Fruit fly (Drosophila melanogaster) whole organism, embryonic: ENCODE measurements around the gene SPH93.

Experiments
- ATbp ChIP-seq: fragments of 200-800 bp; sonication (Bioruptor generic); optimal IDR thresholded peaks from 2 replicates; lab custom pipeline; 2017; ENCODE audit warnings: missing biosample characterization, mild to moderate bottlenecking, missing genetic modification characterization, missing genetic modification reagents
- Bteb2 ChIP-seq: fragments of 200-800 bp; sonication (Bioruptor generic); optimal IDR thresholded peaks from 2 replicates; lab custom pipeline; 2016; ENCODE audit warnings: missing biosample characterization, missing genetic modification characterization
- CG1024 ChIP-seq: fragments of 200-800 bp; sonication (Bioruptor generic); IDR thresholded peaks from 2 replicates; pipeline ENCODE4 v1.3.6; 2022; ENCODE audit warnings: missing biosample characterization, missing genetic modification characterization
- CG11093 ChIP-seq: fragments of 200-800 bp; sonication (Bioruptor generic); IDR thresholded peaks from 3 replicates; pipeline ENCODE4 v1.3.6; 2022; ENCODE audit warnings: missing biosample characterization, missing genetic modification characterization
- CG12219 ChIP-seq: fragments of 200-800 bp; sonication (Bioruptor generic); optimal IDR thresholded peaks from 3 replicates; lab custom pipeline; 2018; ENCODE audit warnings: missing biosample characterization, mild to moderate bottlenecking, missing genetic modification characterization
- CG12391 ChIP-seq: fragments of 200-800 bp; sonication (Bioruptor generic); optimal IDR thresholded peaks from 3 replicates; lab custom pipeline; 2018; ENCODE audit warnings: missing biosample characterization, mild to moderate bottlenecking, missing genetic modification characterization, moderate library complexity
- CG12659 ChIP-seq: fragments of 200-800 bp; sonication (Bioruptor generic); optimal IDR thresholded peaks from 3 replicates; lab custom pipeline; 2017; ENCODE audit warnings: mild to moderate bottlenecking, missing biosample characterization, missing genetic modification reagents, missing genetic modification characterization
- CG13424 ChIP-seq: fragments of 200-800 bp; sonication (Bioruptor generic); optimal IDR thresholded peaks from 2 replicates; lab custom pipeline; 2019; ENCODE audit warnings: missing biosample characterization, mild to moderate bottlenecking, missing genetic modification characterization, moderate library complexity
- CG14710 ChIP-seq: fragments of 200-800 bp; sonication (Bioruptor generic); optimal IDR thresholded peaks from 3 replicates; lab custom pipeline; 2019; ENCODE audit warnings: missing biosample characterization, mild to moderate bottlenecking, missing genetic modification characterization, moderate library complexity
- CG14965 ChIP-seq: fragments of 200-800 bp; sonication (Bioruptor generic); optimal IDR thresholded peaks from 2 replicates; lab custom pipeline; 2016; ENCODE audit warnings: missing biosample characterization, missing genetic modification characterization, borderline replicate concordance
- CG1647 ChIP-seq: fragments of 200-800 bp; sonication (Bioruptor generic); optimal IDR thresholded peaks from 3 replicates; lab custom pipeline; 2016; ENCODE audit warnings: missing biosample characterization, missing genetic modification characterization
- CG16779 ChIP-seq: fragments of 200-800 bp; sonication (Bioruptor generic); IDR thresholded peaks from 2 replicates; pipeline ENCODE4 v1.3.6; 2022; ENCODE audit warnings: missing biosample characterization, missing genetic modification characterization
- CG17359 ChIP-seq: fragments of 200-800 bp; sonication (Bioruptor generic); optimal IDR thresholded peaks from 3 replicates; lab custom pipeline; 2018; ENCODE audit warnings: missing biosample characterization, mild to moderate bottlenecking, missing genetic modification characterization, moderate library complexity
- CG17361 ChIP-seq: fragments of 200-800 bp; sonication (Bioruptor generic); IDR thresholded peaks from 3 replicates; pipeline ENCODE4 v1.3.6; 2022; ENCODE audit warnings: missing biosample characterization, missing genetic modification characterization
- CG17568 ChIP-seq: fragments of 200-800 bp; sonication (Bioruptor generic); optimal IDR thresholded peaks from 2 replicates; lab custom pipeline; 2018; ENCODE audit warnings: missing biosample characterization, mild to moderate bottlenecking, missing genetic modification characterization, moderate library complexity
- CG4617 ChIP-seq: fragments of 200-800 bp; sonication (Bioruptor generic); optimal IDR thresholded peaks from 3 replicates; lab custom pipeline; 2016; ENCODE audit warnings: missing biosample characterization, missing genetic modification characterization, borderline replicate concordance
- CG5245 ChIP-seq: fragments of 200-800 bp; sonication (Bioruptor generic); optimal IDR thresholded peaks from 3 replicates; lab custom pipeline; 2016; ENCODE audit warnings: missing biosample characterization, missing genetic modification characterization
- CG7839 ChIP-seq: fragments of 200-800 bp; sonication (Bioruptor generic); optimal IDR thresholded peaks from 3 replicates; lab custom pipeline; 2018; ENCODE audit warnings: missing biosample characterization, mild to moderate bottlenecking, missing genetic modification characterization, moderate library complexity
- CG9609 ChIP-seq: fragments of 200-800 bp; sonication (Bioruptor generic); optimal IDR thresholded peaks from 3 replicates; lab custom pipeline; 2016; ENCODE audit warnings: missing biosample characterization, missing genetic modification characterization
- CG9727 ChIP-seq: fragments of 200-800 bp; sonication (Bioruptor generic); optimal IDR thresholded peaks from 3 replicates; lab custom pipeline; 2017; ENCODE audit warnings: missing biosample characterization, mild to moderate bottlenecking, missing genetic modification characterization
- CrebB ChIP-seq: fragments of 200-800 bp; sonication (Bioruptor generic); optimal IDR thresholded peaks from 3 replicates; lab custom pipeline; 2018; ENCODE audit warnings: missing biosample characterization, mild to moderate bottlenecking, missing genetic modification characterization
- HLH3B ChIP-seq: fragments of 200-800 bp; sonication (Bioruptor generic); IDR thresholded peaks from 2 replicates; pipeline ENCODE4 v1.3.6; 2022; ENCODE audit warnings: missing biosample characterization, missing genetic modification characterization
- HLH4C ChIP-seq: fragments of 200-800 bp; sonication (Bioruptor generic); IDR thresholded peaks from 3 replicates; pipeline ENCODE4 v1.3.6; 2022; ENCODE audit warnings: missing biosample characterization, missing genetic modification characterization; ENCODE audit not compliant: partially characterized antibody
- HLH54F ChIP-seq: fragments of 200-800 bp; sonication (Bioruptor generic); optimal IDR thresholded peaks from 3 replicates; lab custom pipeline; 2016; ENCODE audit warnings: missing biosample characterization, missing genetic modification characterization
- HmgZ ChIP-seq: fragments of 200-800 bp; sonication (Bioruptor generic); optimal IDR thresholded peaks from 2 replicates; lab custom pipeline; 2018; ENCODE audit warnings: missing biosample characterization, mild to moderate bottlenecking, missing genetic modification characterization
- Med ChIP-seq: fragments of 200-800 bp; sonication (Bioruptor generic); peaks from one replicate; lab custom pipeline; 2016; ENCODE audit warnings: missing biosample characterization, missing genetic modification characterization, mild to moderate bottlenecking, inconsistent platforms, moderate library complexity
- NFAT ChIP-seq: fragments of 200-800 bp; sonication (Bioruptor generic); IDR thresholded peaks from 2 replicates; pipeline ENCODE4 v1.3.6; 2022; ENCODE audit warnings: missing biosample characterization, missing genetic modification characterization
- NK7.1 ChIP-seq: fragments of 200-800 bp; sonication (Bioruptor generic); optimal IDR thresholded peaks from 3 replicates; lab custom pipeline; 2016; ENCODE audit warnings: missing biosample characterization, missing genetic modification characterization
- Nf-YB ChIP-seq: fragments of 200-800 bp; sonication (Bioruptor generic); optimal IDR thresholded peaks from 3 replicates; lab custom pipeline; 2019; ENCODE audit warnings: missing biosample characterization, mild to moderate bottlenecking, missing genetic modification characterization, moderate library complexity
- Ptx1 ChIP-seq: fragments of 200-800 bp; sonication (Bioruptor generic); IDR thresholded peaks from 2 replicates; pipeline ENCODE4 v1.3.6; 2022; ENCODE audit warnings: missing biosample characterization, missing genetic modification characterization
- Rfx ChIP-seq: fragments of 200-800 bp; sonication (Bioruptor generic); IDR thresholded peaks from 2 replicates; pipeline ENCODE4 v1.3.6; 2022; ENCODE audit warnings: missing biosample characterization, missing genetic modification characterization
- Spps ChIP-seq: fragments of 200-800 bp; sonication (Bioruptor generic); optimal IDR thresholded peaks from 2 replicates; lab custom pipeline; 2018; ENCODE audit warnings: missing biosample characterization, mild to moderate bottlenecking, missing genetic modification characterization
- Vsx1 ChIP-seq: fragments of 200-800 bp; sonication (Bioruptor generic); optimal IDR thresholded peaks from 2 replicates; lab custom pipeline; 2017; ENCODE audit warnings: missing biosample characterization, mild to moderate bottlenecking, missing genetic modification characterization, missing genetic modification reagents
- Xrp1 ChIP-seq: fragments of 200-800 bp; sonication (Bioruptor generic); IDR thresholded peaks from 2 replicates; pipeline ENCODE4 v1.3.6; 2022; ENCODE audit warnings: missing biosample characterization, missing genetic modification characterization
- bigmax ChIP-seq: fragments of 200-800 bp; sonication (Bioruptor generic); optimal IDR thresholded peaks from 2 replicates; lab custom pipeline; 2018; ENCODE audit warnings: missing biosample characterization, mild to moderate bottlenecking, missing genetic modification characterization
- btn ChIP-seq: fragments of 200-800 bp; sonication (Bioruptor generic); optimal IDR thresholded peaks from 2 replicates; lab custom pipeline; 2016; ENCODE audit warnings: missing biosample characterization, missing genetic modification characterization
- chinmo ChIP-seq: fragments of 200-800 bp; sonication (Bioruptor generic); IDR thresholded peaks from 4 replicates; pipeline ENCODE4 v1.3.6; 2022; ENCODE audit warnings: missing biosample characterization, missing genetic modification characterization; ENCODE audit not compliant: partially characterized antibody
- dimm ChIP-seq: fragments of 200-800 bp; sonication (Bioruptor generic); IDR thresholded peaks from 2 replicates; pipeline ENCODE4 v1.3.6; 2022; ENCODE audit warnings: missing biosample characterization, missing genetic modification characterization
- gem ChIP-seq: fragments of 200-800 bp; sonication (Bioruptor generic); optimal IDR thresholded peaks from 2 replicates; lab custom pipeline; 2019; ENCODE audit warnings: missing biosample characterization, mild to moderate bottlenecking, missing genetic modification characterization, moderate library complexity
- lilli ChIP-seq: fragments of 200-800 bp; sonication (Bioruptor generic); optimal IDR thresholded peaks from 3 replicates; lab custom pipeline; 2016; ENCODE audit warnings: missing biosample characterization, missing genetic modification characterization
- odd ChIP-seq: fragments of 200-800 bp; sonication (Bioruptor generic); optimal IDR thresholded peaks from 2 replicates; lab custom pipeline; 2017; ENCODE audit warnings: missing biosample characterization, mild to moderate bottlenecking, missing genetic modification characterization
- pho ChIP-seq: fragments of 200-800 bp; sonication (Bioruptor generic); optimal IDR thresholded peaks from 2 replicates; lab custom pipeline; 2016; ENCODE audit warnings: missing biosample characterization, missing genetic modification characterization
- run ChIP-seq: fragments of 200-800 bp; sonication (Bioruptor generic); optimal IDR thresholded peaks from 3 replicates; lab custom pipeline; 2018; ENCODE audit warnings: missing biosample characterization, mild to moderate bottlenecking, missing genetic modification characterization
- sc ChIP-seq, 3 experiments: fragments of >200 bp in 2 of 3; fragments of 200-800 bp in 1 of 3; sonication (Bioruptor generic) in 1 of 3; optimal IDR thresholded peaks; 2 replicates in 2 of 3; 3 replicates in 1 of 3; lab custom pipeline; 2017; ENCODE audit warnings: mild to moderate bottlenecking in 1 of 3, missing biosample characterization in 1 of 3, missing genetic modification characterization in 1 of 3, missing genetic modification reagents in 1 of 3
- slou ChIP-seq: fragments of 200-800 bp; sonication (Bioruptor generic); optimal IDR thresholded peaks from 3 replicates; lab custom pipeline; 2016; ENCODE audit warnings: missing biosample characterization, missing genetic modification characterization
- tgo ChIP-seq: fragments of 200-800 bp; sonication (Bioruptor generic); IDR thresholded peaks from 3 replicates; pipeline ENCODE4 v1.3.6; 2022; ENCODE audit warnings: missing biosample characterization, missing genetic modification characterization
- vfl ChIP-seq: fragments of 200-800 bp; sonication (Bioruptor generic); optimal IDR thresholded peaks from 2 replicates; lab custom pipeline; 2016; ENCODE audit warnings: missing biosample characterization, missing genetic modification characterization

Gene SPH93

DNA sequence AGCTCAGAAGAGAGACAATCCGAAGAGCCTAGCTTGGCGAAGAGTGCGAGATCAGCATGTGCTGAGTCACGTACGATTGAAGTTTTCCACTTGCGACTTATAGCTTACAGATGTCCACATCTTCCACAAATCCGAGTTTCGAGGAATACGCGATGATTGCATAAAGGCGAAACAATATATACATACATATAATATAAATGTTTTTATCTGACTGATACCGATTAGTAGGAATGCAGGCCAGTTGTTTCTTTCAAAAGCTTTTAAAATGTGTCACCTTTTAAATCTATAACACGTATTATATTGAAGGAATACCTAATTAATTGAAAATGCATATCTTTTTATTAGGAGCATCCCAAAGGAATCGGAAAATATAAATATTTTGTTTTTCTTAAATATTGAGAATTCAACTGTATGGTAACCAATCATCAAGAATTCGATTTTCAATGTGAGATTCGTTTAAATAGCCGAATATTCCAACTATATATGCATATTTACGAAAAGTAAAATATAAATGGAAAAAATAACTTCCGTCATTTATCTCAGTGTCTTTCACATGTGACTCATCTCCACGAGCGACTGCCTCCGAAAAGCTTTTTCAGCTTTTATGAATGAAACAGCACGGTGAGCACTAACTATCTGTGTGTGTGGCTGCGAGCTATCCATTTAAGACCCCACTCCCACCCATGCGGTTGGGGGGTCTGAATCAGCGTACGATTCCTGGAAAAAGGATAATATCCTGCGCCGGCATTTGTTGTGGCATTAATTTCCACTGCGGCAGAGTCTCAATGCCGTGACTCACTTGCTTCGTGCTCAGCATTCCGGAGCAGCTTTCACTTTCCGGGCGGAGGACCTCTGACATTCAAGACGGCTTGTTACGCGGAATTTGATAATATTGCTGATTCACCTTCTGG lies 5.0 kb downstream of the SPH93 start (continued):
- TF ChIP-seq CG4617 (GFP tag; lab: Kevin White, UChicago) = peak; percentile 8
- TF ChIP-seq CG1647 (GFP tag; lab: Kevin White, UChicago) = no peak
- TF ChIP-seq CG14965 (GFP tag; lab: Kevin White, UChicago) = no peak
- TF ChIP-seq ATbp (GFP tag; lab: Kevin White, UChicago) = peak; percentile 41
- peak; percentile 88 for TF ChIP-seq Med (GFP tag; lab: Kevin White, UChicago)
- peak; percentile 19 for TF ChIP-seq CrebB (tag; lab: Kevin White, UChicago)
- TF ChIP-seq HLH54F (GFP tag; lab: Kevin White, UChicago) = peak; percentile 27
- TF ChIP-seq odd (GFP tag; lab: Kevin White, UChicago) = peak; percentile 38
- TF ChIP-seq CG12659 = peak; percentile 70
- peak; percentile 72 for TF ChIP-seq Rfx (GFP tag; lab: Robert Waterston, UW)
- TF ChIP-seq Bteb2 (GFP tag; lab: Kevin White, UChicago) = peak; percentile 56
- no peak for TF ChIP-seq vfl (GFP tag; lab: Kevin White, UChicago)
- TF ChIP-seq CG9727 (GFP tag; lab: Kevin White, UChicago) = peak; percentile 56
- TF ChIP-seq gem = peak; percentile 83
- TF ChIP-seq CG12219 (GFP tag; lab: Kevin White, UChicago) = peak; percentile 20
- TF ChIP-seq HLH3B = no peak; the same call in 1 of the 2 replicates
- TF ChIP-seq sc (optimal IDR thresholded peaks at IDR 0.05; lab: Kevin White, UChicago) = no peak
- TF ChIP-seq sc (GFP tag; optimal IDR thresholded peaks at IDR 0.05; lab: Kevin White, UChicago) = peak; percentile 28
- TF ChIP-seq tgo (GFP tag; lab: Robert Waterston, UW) = peak; percentile 46; the same call in 1 of the 3 replicates
- peak; percentile 65; the same call in 2 of the 3 replicates for TF ChIP-seq CG17361 (GFP tag; lab: Robert Waterston, UW)
- TF ChIP-seq HLH4C (GFP tag; lab: Robert Waterston, UW) = no peak
- peak; percentile 26 for TF ChIP-seq NK7.1 (GFP tag; lab: Kevin White, UChicago)
- TF ChIP-seq NFAT (GFP tag; lab: Robert Waterston, UW) = no peak; the same call in 1 of the 2 replicates
- peak; percentile 18 for TF ChIP-seq pho
- TF ChIP-seq Nf-YB = peak; percentile 20
- no peak for TF ChIP-seq Spps (tag; lab: Kevin White, UChicago)
- peak; percentile 22 for TF ChIP-seq CG17568 (GFP tag; lab: Kevin White, UChicago)
- TF ChIP-seq run = peak; percentile 49
- TF ChIP-seq Vsx1 = peak; percentile 33
- no peak for TF ChIP-seq CG1024 (GFP tag; lab: Robert Waterston, UW)
- peak; percentile 38 for TF ChIP-seq HmgZ (tag; lab: Kevin White, UChicago)
- TF ChIP-seq CG14710 (tag; lab: Kevin White, UChicago) = no peak
- peak; percentile 6 for TF ChIP-seq slou (GFP tag; lab: Kevin White, UChicago)
- TF ChIP-seq CG7839 (tag; lab: Kevin White, UChicago) = peak; percentile 75
- peak; percentile 65 for TF ChIP-seq lilli (GFP tag; lab: Kevin White, UChicago)
- peak; percentile 65; the same call in 1 of the 2 replicates for TF ChIP-seq Ptx1 (GFP tag; lab: Robert Waterston, UW)
- no peak for TF ChIP-seq chinmo (GFP tag; lab: Robert Waterston, UW)
- TF ChIP-seq Xrp1 (GFP tag; lab: Robert Waterston, UW) = peak; percentile 48; the same call in 1 of the 2 replicates
- TF ChIP-seq CG11093 (GFP tag; lab: Robert Waterston, UW) = 0 out of 3 replicates have a peak, but pooled peaks have one; percentile 18
- TF ChIP-seq CG16779 (GFP tag; lab: Robert Waterston, UW) = 0 out of 2 replicates have a peak, but pooled peaks have one; percentile 30
- TF ChIP-seq CG5245 (GFP tag; lab: Kevin White, UChicago) = no peak
- peak; percentile 62 for TF ChIP-seq CG17359 (tag; lab: Kevin White, UChicago)
- TF ChIP-seq CG13424 (tag; lab: Kevin White, UChicago) = peak; percentile 70
- no peak for TF ChIP-seq dimm (GFP tag; lab: Robert Waterston, UW)
- no peak for TF ChIP-seq CG12391
- no peak for TF ChIP-seq bigmax (GFP tag; lab: Kevin White, UChicago)
- TF ChIP-seq CG9609 (GFP tag; lab: Kevin White, UChicago) = no peak
- no peak for TF ChIP-seq btn (GFP tag; lab: Kevin White, UChicago)
